Worm (Caenorhabditis elegans): ENCODE results near the gene snr-6.
A peak's percentile ranks its signal among the peaks of the same experiment; 100 is the strongest.

The snr-6 gene

DNA sequence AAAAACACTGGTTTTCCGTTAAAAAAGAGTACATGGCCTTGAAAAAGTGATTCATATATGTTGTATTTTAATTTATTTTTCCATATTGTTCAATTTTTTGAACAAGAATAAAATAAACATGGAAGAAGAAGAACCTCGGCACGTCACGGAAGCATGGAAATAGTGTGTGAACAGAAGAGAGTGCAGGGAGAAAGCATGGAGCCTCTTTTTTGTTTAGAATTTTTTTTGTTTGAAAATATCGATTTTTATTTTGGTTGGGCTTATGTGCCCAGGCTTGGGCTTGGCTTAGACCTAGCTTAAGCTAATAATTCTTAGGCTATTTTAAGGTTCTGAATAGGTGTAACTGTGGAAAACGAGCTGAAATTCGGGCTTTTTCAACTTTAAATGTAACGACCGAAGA is 7.7 kb downstream of the snr-6 start, which contains the start of gene tat-1:
Gene tat-1 (minus strand): TSS at position 11 of the 400 bp plus-strand sequence.
- peak; percentile 53 for TF ChIP-seq ceh-28 (tag; optimal IDR thresholded peaks at IDR 0.05)
- no peak for TF ChIP-seq jun-1 (tag; optimal IDR thresholded peaks at IDR 0.05)
- TF ChIP-seq hmg-11 (tag; optimal IDR thresholded peaks at IDR 0.05) = peak; percentile 58

DNA sequence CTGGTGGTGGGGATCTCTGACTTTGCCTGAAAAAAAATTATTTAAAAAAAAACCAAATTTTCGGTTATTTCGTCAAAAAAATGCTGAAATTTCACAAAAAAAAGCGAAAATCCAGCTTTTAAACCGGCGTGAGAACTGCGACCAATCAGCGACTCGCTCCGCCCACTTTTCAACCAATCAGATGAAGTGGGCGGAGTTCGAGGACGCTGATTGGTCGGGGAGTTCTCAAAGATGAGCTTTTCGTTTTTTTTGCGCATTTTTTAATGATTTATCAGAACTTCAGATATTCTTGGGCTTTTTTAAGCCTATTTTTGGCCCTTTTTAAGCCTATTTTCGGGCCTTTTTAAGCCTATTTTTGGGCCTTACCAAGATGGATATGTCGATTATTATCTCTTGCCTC is 9.2 kb downstream of the snr-6 start:
- TF ChIP-seq fkh-2 (tag; optimal IDR thresholded peaks at IDR 0.05) (no peak), unc-62 (GFP tag; optimal IDR thresholded peaks at IDR 0.05) (no peak), nfya-1 (tag; optimal IDR thresholded peaks at IDR 0.05; ENCODE audit: insufficient read depth) (peak; percentile 93)

DNA sequence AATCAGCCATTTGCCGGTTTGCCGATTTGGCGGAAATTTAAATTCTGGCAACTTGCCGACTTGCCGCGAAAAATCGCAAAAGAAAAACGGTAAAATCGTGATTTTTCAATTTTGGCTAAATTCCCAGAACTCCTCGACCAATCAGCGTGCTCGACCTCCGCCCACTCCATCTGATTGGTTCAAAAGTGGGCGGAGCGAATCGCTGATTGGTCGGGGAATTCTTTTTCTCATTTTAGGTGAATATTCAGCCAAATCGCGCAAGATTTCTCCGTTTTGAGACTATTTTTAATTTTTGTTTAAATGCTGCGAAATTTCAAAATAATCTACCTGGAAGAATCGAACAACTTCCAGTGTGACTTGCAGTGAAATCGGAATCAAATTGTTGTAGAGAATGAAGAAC is 14.9 kb downstream of the snr-6 start:
- TF ChIP-seq nhr-76 (tag; optimal IDR thresholded peaks at IDR 0.05) (no peak), nfya-1 (tag; optimal IDR thresholded peaks at IDR 0.05; ENCODE audit: insufficient read depth) (peak; percentile 91)

DNA sequence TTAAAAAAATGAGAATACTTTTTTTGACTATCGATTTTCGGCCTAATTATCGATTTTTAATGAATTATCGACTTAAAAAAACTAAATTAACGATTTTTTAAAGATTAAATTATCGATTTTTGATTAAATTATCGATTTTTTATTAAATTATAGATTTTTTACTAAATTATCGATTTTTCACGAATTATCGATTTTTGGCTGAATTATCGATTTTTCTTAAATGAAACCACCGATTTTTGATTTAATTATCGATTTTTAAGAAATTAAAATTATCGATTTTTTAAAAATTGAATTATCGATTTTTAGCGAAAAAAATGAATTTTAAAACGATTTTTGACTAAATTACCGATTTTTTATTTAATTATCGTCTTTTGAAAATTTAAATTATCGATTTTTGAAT is 17.8 kb downstream of the snr-6 start:
- peak; percentile 98 for TF ChIP-seq ceh-28 (tag; optimal IDR thresholded peaks at IDR 0.05)
- TF ChIP-seq ZK546.5 (tag; optimal IDR thresholded peaks at IDR 0.05) = no peak
- no peak for TF ChIP-seq zag-1 (tag; optimal IDR thresholded peaks at IDR 0.05)

DNA sequence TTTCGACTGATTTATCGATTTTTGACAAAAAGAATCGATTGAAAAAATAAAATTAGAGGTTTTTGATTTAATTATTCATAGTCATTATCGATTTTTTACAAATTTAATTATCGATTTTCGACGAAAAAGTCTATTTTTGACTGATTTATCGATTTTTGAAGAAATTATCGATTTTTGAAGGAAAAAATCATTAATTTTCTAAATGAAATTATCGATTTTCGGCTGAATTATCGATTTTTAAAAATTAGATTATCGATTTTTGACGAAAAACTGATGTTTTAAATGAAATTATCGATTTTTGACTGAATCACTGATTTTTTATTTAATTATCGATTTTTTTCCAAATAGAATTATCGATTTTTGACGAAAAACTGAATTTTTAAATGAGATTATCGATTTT is 18.4 kb downstream of the snr-6 start:
- TF ChIP-seq ztf-11 (tag; optimal IDR thresholded peaks at IDR 0.05) (no peak), ceh-28 (tag; optimal IDR thresholded peaks at IDR 0.05) (peak; percentile 97)

DNA sequence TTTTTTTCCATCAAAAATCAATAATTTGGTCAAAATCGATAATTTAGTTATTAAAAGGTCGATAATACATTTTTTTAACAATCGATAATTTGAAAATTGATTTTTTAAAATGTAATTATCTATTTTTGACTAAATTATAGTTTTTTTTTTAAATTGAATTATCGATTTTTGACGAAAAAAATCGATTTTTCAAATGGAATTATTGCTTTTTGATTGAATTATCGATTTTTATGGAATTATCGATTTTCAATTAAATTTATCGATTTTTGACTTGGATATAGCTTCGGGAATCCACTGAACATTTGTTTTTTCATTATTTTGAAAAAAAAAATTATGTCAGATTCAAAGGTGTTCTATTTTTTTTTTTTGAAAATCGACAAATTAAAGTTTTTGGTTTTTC is 19.1 kb downstream of the snr-6 start:
- TF ChIP-seq ceh-28 (tag; optimal IDR thresholded peaks at IDR 0.05) (peak; percentile 93), hmg-11 (tag; optimal IDR thresholded peaks at IDR 0.05) (no peak), nhr-77 (tag; optimal IDR thresholded peaks at IDR 0.05) (no peak), nhr-28 (tag; optimal IDR thresholded peaks at IDR 0.05) (no peak)

DNA sequence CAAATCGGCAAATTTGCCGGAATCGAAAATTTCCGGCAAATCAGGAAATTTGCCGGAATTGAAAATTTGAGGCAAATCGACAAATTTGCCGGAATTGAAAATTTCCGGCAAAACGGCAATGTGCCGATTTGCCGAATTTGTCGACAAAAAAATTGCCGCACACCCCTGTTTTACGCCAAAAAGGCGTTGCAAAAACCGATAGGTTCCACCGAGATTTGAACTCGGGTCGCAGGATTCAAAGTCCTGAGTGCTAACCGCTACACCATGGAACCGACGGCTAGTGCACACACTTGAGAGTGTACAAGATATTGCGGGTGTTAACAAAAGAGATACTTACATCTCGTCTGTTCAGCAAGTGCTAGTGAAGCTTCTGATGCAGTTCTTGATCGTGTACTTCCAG is 29.7 kb downstream of the snr-6 start:
- TF ChIP-seq nfya-1 (tag; optimal IDR thresholded peaks at IDR 0.05; ENCODE audit: insufficient read depth) = peak; percentile 21
- TF ChIP-seq ZK546.5 (tag; optimal IDR thresholded peaks at IDR 0.05) = no peak
- no peak for TF ChIP-seq elt-3 (tag; optimal IDR thresholded peaks at IDR 0.05)
- peak; percentile 27 for TF ChIP-seq lsy-12 (tag; optimal IDR thresholded peaks at IDR 0.05)
- peak; percentile 26 for TF ChIP-seq lin-15B (tag; optimal IDR thresholded peaks at IDR 0.05)
- TF ChIP-seq nhr-43 (tag; optimal IDR thresholded peaks at IDR 0.05; ENCODE audit: poor library complexity, severe bottlenecking) = peak; percentile 37
- no peak for TF ChIP-seq nhr-12 (tag; optimal IDR thresholded peaks at IDR 0.05)

DNA sequence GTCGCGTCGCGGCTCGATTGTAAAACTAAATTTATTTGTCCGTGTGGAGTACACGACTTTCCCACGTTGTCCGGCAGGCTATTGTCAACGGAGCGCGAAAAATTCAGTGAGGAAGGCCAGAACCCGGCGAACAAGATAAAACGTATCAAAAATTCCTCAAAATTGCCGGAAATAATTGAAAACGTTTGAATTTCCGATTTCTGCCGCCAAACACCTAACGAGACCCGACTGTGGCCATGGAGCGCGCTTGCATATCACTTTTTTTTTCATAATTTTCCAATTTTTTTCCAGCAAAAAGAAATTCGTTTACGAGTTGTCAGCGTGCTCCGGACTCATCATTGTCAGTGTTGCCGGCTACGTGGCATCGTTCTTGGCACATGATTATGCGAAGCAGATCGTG is 31.0 kb downstream of the snr-6 start:
- TF ChIP-seq nhr-67 (tag; optimal IDR thresholded peaks at IDR 0.05) (no peak), nhr-28 (tag; optimal IDR thresholded peaks at IDR 0.05) (no peak), elt-1 (tag; optimal IDR thresholded peaks at IDR 0.05) (no peak), ceh-9 (tag; optimal IDR thresholded peaks at IDR 0.05) (no peak), egl-5 (tag; optimal IDR thresholded peaks at IDR 0.05) (no peak), eor-1 (tag; optimal IDR thresholded peaks at IDR 0.05) (no peak), ceh-28 (tag; optimal IDR thresholded peaks at IDR 0.05) (no peak), ztf-4 (tag; optimal IDR thresholded peaks at IDR 0.05) (no peak), jun-1 (tag; optimal IDR thresholded peaks at IDR 0.05) (no peak), lsy-12 (tag; optimal IDR thresholded peaks at IDR 0.05) (no peak), tbx-2 (tag; optimal IDR thresholded peaks at IDR 0.05) (no peak), ceh-16 (tag; optimal IDR thresholded peaks at IDR 0.05) (no peak), mdl-1 (tag; optimal IDR thresholded peaks at IDR 0.05) (no peak), unc-62 (GFP tag; optimal IDR thresholded peaks at IDR 0.05) (no peak), hmg-11 (tag; optimal IDR thresholded peaks at IDR 0.05) (no peak), fkh-10 (GFP tag; optimal IDR thresholded peaks at IDR 0.05) (no peak), fos-1 (tag; optimal IDR thresholded peaks at IDR 0.05) (no peak)
